Worm (Caenorhabditis elegans) whole organism, L4 larva: Measurements from ENCODE around the gene ctsa-1.2.

Experiments used
- D1046.2 ChIP-seq: fragments of 200-800 bp; sonication (Bioruptor generic); IDR thresholded peaks from 2 replicates; pipeline ENCODE4 v1.3.6; 2022; ENCODE audit warnings: missing genetic modification characterization, missing compliant biosample characterization
- F44E2.7 ChIP-seq: fragments of 200-800 bp; sonication (Bioruptor generic); IDR thresholded peaks from 2 replicates; pipeline ENCODE4 v2.1.2; 2022; ENCODE audit warnings: missing genetic modification characterization, missing compliant biosample characterization
- F49E8.2 ChIP-seq: sonication (generic microtip); optimal IDR thresholded peaks from 2 replicates; lab custom pipeline; 2016; ENCODE audit warnings: missing compliant biosample characterization, mild to moderate bottlenecking, missing genetic modification characterization, borderline replicate concordance
- Y75B8A.6 ChIP-seq: fragments of 200-800 bp; sonication (Bioruptor generic); IDR thresholded peaks from 2 replicates; pipeline ENCODE4 v1.3.6; 2022; ENCODE audit warnings: missing genetic modification reagents, missing genetic modification characterization, missing compliant biosample characterization
- aha-1 ChIP-seq: fragments of 150-350 bp; peaks from one replicate; lab custom pipeline; 2014; ENCODE audit warnings: missing biosample characterization, missing genetic modification characterization
- aly-2 ChIP-seq: sonication (generic microtip); optimal IDR thresholded peaks from 2 replicates; lab custom pipeline; 2018; ENCODE audit warnings: missing biosample characterization, missing genetic modification characterization
- ceh-28 ChIP-seq: fragments of 150-350 bp; optimal IDR thresholded peaks from 2 replicates; lab custom pipeline; 2014; ENCODE audit warnings: missing biosample characterization, missing genetic modification reagents, missing genetic modification characterization
- cey-2 ChIP-seq: sonication (generic microtip); optimal IDR thresholded peaks from 3 replicates; lab custom pipeline; 2017; ENCODE audit warnings: missing genetic modification characterization, mild to moderate bottlenecking, missing compliant biosample characterization, antibody characterized with exemption, borderline replicate concordance; ENCODE audit not compliant: insufficient read depth
- ctbp-1 ChIP-seq: fragments of 200-800 bp; sonication (Bioruptor generic); IDR thresholded peaks from 2 replicates; pipeline ENCODE4 v1.3.6; 2022; ENCODE audit warnings: missing genetic modification reagents, missing genetic modification characterization, missing compliant biosample characterization
- dmd-6 ChIP-seq: fragments of 200-800 bp; sonication (Bioruptor generic); IDR thresholded peaks from 2 replicates; pipeline ENCODE4 v1.3.6; 2022; ENCODE audit warnings: missing genetic modification reagents, missing genetic modification characterization, missing compliant biosample characterization
- duxl-1 ChIP-seq: sonication (generic microtip); optimal IDR thresholded peaks from 2 replicates; lab custom pipeline; 2016; ENCODE audit warnings: mild to moderate bottlenecking, missing genetic modification characterization, moderate library complexity, missing compliant biosample characterization; ENCODE audit not compliant: poor library complexity
- dve-1 ChIP-seq: sonication (generic microtip); optimal IDR thresholded peaks from 2 replicates; lab custom pipeline; 2017; ENCODE audit warnings: antibody characterized with exemption, mild to moderate bottlenecking, missing genetic modification characterization, missing compliant biosample characterization; ENCODE audit not compliant: insufficient read depth
- egl-43 ChIP-seq: fragments of 200-800 bp; sonication (Bioruptor generic); IDR thresholded peaks from 2 replicates; pipeline ENCODE4 v1.3.6; 2022; ENCODE audit warnings: missing genetic modification reagents, missing genetic modification characterization, missing compliant biosample characterization
- fkh-10 ChIP-seq: fragments of 150-350 bp; optimal IDR thresholded peaks from 2 replicates; lab custom pipeline; 2014; ENCODE audit warnings: missing biosample characterization, missing genetic modification reagents, missing genetic modification characterization
- fos-1 ChIP-seq: fragments of 150-350 bp; optimal IDR thresholded peaks from 2 replicates; lab custom pipeline; 2014; ENCODE audit warnings: missing biosample characterization, missing genetic modification characterization
- hlh-11 ChIP-seq: fragments of 200-800 bp; sonication (Bioruptor generic); optimal IDR thresholded peaks from 2 replicates; lab custom pipeline; 2018; ENCODE audit warnings: mild to moderate bottlenecking, missing genetic modification characterization, missing compliant biosample characterization
- lin-39 ChIP-seq: fragments of 150-350 bp; optimal IDR thresholded peaks from 2 replicates; lab custom pipeline; 2014; ENCODE audit warnings: missing biosample characterization, missing genetic modification reagents, missing genetic modification characterization
- mep-1 ChIP-seq: fragments of 150-350 bp; sonication (generic microtip); optimal IDR thresholded peaks from 3 replicates; lab custom pipeline; 2014; ENCODE audit warnings: missing biosample characterization, missing genetic modification characterization
- mes-2 ChIP-seq: sonication (generic microtip); optimal IDR thresholded peaks from 2 replicates; lab custom pipeline; 2016; ENCODE audit warnings: missing genotype, mild to moderate bottlenecking, missing genetic modification characterization, missing compliant biosample characterization; ENCODE audit not compliant: poor library complexity, severe bottlenecking
- mxl-2 ChIP-seq: fragments of 200-800 bp; sonication (Bioruptor generic); conservative IDR thresholded peaks from 2 replicates; pipeline ENCODE4 v1.3.6; 2022; ENCODE audit warnings: missing genetic modification reagents, missing genetic modification characterization, missing compliant biosample characterization
- mxl-3 ChIP-seq: fragments of 200-800 bp; sonication (Bioruptor generic); optimal IDR thresholded peaks from 2 replicates; lab custom pipeline; 2018; ENCODE audit warnings: mild to moderate bottlenecking, missing genetic modification characterization, missing compliant biosample characterization
- nhr-11 ChIP-seq: fragments of 150-350 bp; optimal IDR thresholded peaks from 2 replicates; lab custom pipeline; 2014; ENCODE audit warnings: missing biosample characterization, missing genetic modification characterization
- nhr-111 ChIP-seq: fragments of 200-800 bp; sonication (Bioruptor generic); optimal IDR thresholded peaks from 2 replicates; lab custom pipeline; 2018; ENCODE audit warnings: mild to moderate bottlenecking, missing genetic modification characterization, missing compliant biosample characterization
- nhr-237 ChIP-seq: sonication (generic microtip); optimal IDR thresholded peaks from 2 replicates; lab custom pipeline; 2017; ENCODE audit warnings: missing biosample characterization, missing genetic modification characterization
- nhr-28 ChIP-seq: fragments of 150-350 bp; optimal IDR thresholded peaks from 2 replicates; lab custom pipeline; 2014; ENCODE audit warnings: missing biosample characterization, missing genetic modification characterization
- nhr-41 ChIP-seq: fragments of 200-800 bp; sonication (Bioruptor generic); IDR thresholded peaks from 2 replicates; pipeline ENCODE4 v1.3.6; 2022; ENCODE audit warnings: missing genetic modification reagents, missing genetic modification characterization, missing compliant biosample characterization
- nhr-48 ChIP-seq: sonication (generic microtip); optimal IDR thresholded peaks from 2 replicates; lab custom pipeline; 2016; ENCODE audit warnings: mild to moderate bottlenecking, missing genetic modification characterization, missing compliant biosample characterization
- php-3 ChIP-seq: fragments of 200-800 bp; sonication (Bioruptor generic); IDR thresholded peaks from 2 replicates; pipeline ENCODE4 v1.3.6; 2022; ENCODE audit warnings: missing genetic modification reagents, missing genetic modification characterization, missing compliant biosample characterization
- pqm-1 ChIP-seq: sonication (generic microtip); optimal IDR thresholded peaks from 2 replicates; lab custom pipeline; 2017; ENCODE audit warnings: missing biosample characterization, missing genetic modification characterization
- sdz-12 ChIP-seq: fragments of 200-800 bp; sonication (Bioruptor generic); optimal IDR thresholded peaks from 2 replicates; lab custom pipeline; 2018; ENCODE audit warnings: mild to moderate bottlenecking, missing genetic modification characterization, missing compliant biosample characterization
- set-16 ChIP-seq: fragments of 200-800 bp; sonication (Bioruptor generic); IDR thresholded peaks from 2 replicates; pipeline ENCODE4 v1.3.6; 2022; ENCODE audit warnings: missing genetic modification reagents, missing genetic modification characterization, missing compliant biosample characterization
- skn-1 ChIP-seq: fragments of 150-350 bp; optimal IDR thresholded peaks from 2 replicates; lab custom pipeline; 2014; ENCODE audit warnings: missing biosample characterization, missing genetic modification characterization
- spr-1 ChIP-seq: sonication (generic microtip); optimal IDR thresholded peaks from 2 replicates; lab custom pipeline; 2016; ENCODE audit warnings: mild to moderate bottlenecking, missing genetic modification characterization, missing compliant biosample characterization
- tag-97 ChIP-seq: fragments of 200-800 bp; sonication (Bioruptor generic); IDR thresholded peaks from 2 replicates; pipeline ENCODE4 v1.3.6; 2022; ENCODE audit warnings: missing genetic modification characterization, missing compliant biosample characterization
- tra-1 ChIP-seq: fragments of 200-800 bp; sonication (Bioruptor generic); IDR thresholded peaks from 2 replicates; pipeline ENCODE4 v1.3.6; 2022; ENCODE audit warnings: missing genetic modification reagents, missing genetic modification characterization, missing compliant biosample characterization
- unc-130 ChIP-seq: sonication (generic microtip); optimal IDR thresholded peaks from 2 replicates; lab custom pipeline; 2016; ENCODE audit warnings: missing genetic modification reagents, missing genetic modification characterization, missing compliant biosample characterization
- unc-39 ChIP-seq: sonication (generic microtip); optimal IDR thresholded peaks from 2 replicates; lab custom pipeline; 2017; ENCODE audit warnings: missing biosample characterization, missing genetic modification characterization
- unc-62 ChIP-seq, 3 experiments: fragments of 150-350 bp in 1 of 3; sonication (generic microtip); optimal IDR thresholded peaks in 2 of 3; peaks in 1 of 3; 1 replicate in 1 of 3; 2 replicates in 2 of 3; lab custom pipeline; 2014 to 2017; ENCODE audit warnings: missing biosample characterization in 3 of 3, missing genetic modification characterization in 3 of 3, missing genetic modification reagents in 3 of 3, missing genotype in 1 of 3
- vab-7 ChIP-seq: fragments of 200-800 bp; sonication (Bioruptor generic); IDR thresholded peaks from 2 replicates; pipeline ENCODE4 v1.3.6; 2022; ENCODE audit warnings: missing genetic modification reagents, missing genetic modification characterization, missing compliant biosample characterization
- zag-1 ChIP-seq: fragments of 150-350 bp; optimal IDR thresholded peaks from 2 replicates; lab custom pipeline; 2014; ENCODE audit warnings: missing biosample characterization, missing genetic modification characterization

The ctsa-1.2 gene

ce11 chrII:11739199-11739598 is at the start of gene ctsa-1.2:
TSS of gene ctsa-1.2 (plus strand) at chrII:11739358.
- peak; percentile 59 for TF ChIP-seq hlh-11 (tag; lab: Kevin White, UChicago)
- TF ChIP-seq cey-2 (tag; lab: Kevin White, UChicago) = no peak
- TF ChIP-seq dmd-6 (GFP tag; lab: Robert Waterston, UW) = peak; percentile 78
- TF ChIP-seq dve-1 = peak; percentile 38
- no peak for TF ChIP-seq mep-1 (tag; lab: Kevin White, UChicago)
- TF ChIP-seq nhr-237 (tag; lab: Kevin White, UChicago) = no peak
- TF ChIP-seq fos-1 (tag; lab: Kevin White, UChicago) = no peak
- peak; percentile 9; the same call in 1 of the 2 replicates for TF ChIP-seq tra-1 (GFP tag; lab: Robert Waterston, UW)
- peak in 1 of 2 experiments; percentile 1 for TF ChIP-seq unc-62 (GFP tag; optimal IDR thresholded peaks at IDR 0.05 in 1 of 2; lab: Kevin White, UChicago)
- TF ChIP-seq unc-62 (tag; optimal IDR thresholded peaks at IDR 0.05; lab: Kevin White, UChicago) = no peak
- no peak for TF ChIP-seq lin-39
- no peak for TF ChIP-seq egl-43
- peak; percentile 41 for TF ChIP-seq aha-1 (tag; lab: Kevin White, UChicago)
- peak; percentile 74 for TF ChIP-seq nhr-28 (tag; lab: Kevin White, UChicago)
- peak; percentile 68 for TF ChIP-seq pqm-1 (tag; lab: Kevin White, UChicago)
- no peak for TF ChIP-seq php-3 (GFP tag; lab: Robert Waterston, UW)
- no peak for TF ChIP-seq unc-39
- no peak for TF ChIP-seq F49E8.2 (tag; lab: Kevin White, UChicago)
- no peak for TF ChIP-seq F44E2.7 (GFP tag; lab: Robert Waterston, UW)
- no peak for TF ChIP-seq skn-1 (tag; lab: Kevin White, UChicago)
- no peak for TF ChIP-seq spr-1 (tag; lab: Kevin White, UChicago)
- peak; percentile 16 for TF ChIP-seq mes-2 (tag; lab: Kevin White, UChicago)
- TF ChIP-seq fkh-10 (GFP tag; lab: Kevin White, UChicago) = no peak
- no peak for TF ChIP-seq nhr-41
- TF ChIP-seq ceh-28 (tag; lab: Kevin White, UChicago) = no peak
- TF ChIP-seq nhr-48 (tag; lab: Kevin White, UChicago) = peak; percentile 21

- no peak for TF ChIP-seq mxl-2 (GFP tag; lab: Robert Waterston, UW)
- no peak for TF ChIP-seq nhr-28 (tag; lab: Kevin White, UChicago)
- no peak for TF ChIP-seq nhr-11 (tag; lab: Kevin White, UChicago)
- no peak for TF ChIP-seq Y75B8A.6 (GFP tag; lab: Robert Waterston, UW)
- TF ChIP-seq nhr-41 = no peak
- TF ChIP-seq set-16 (GFP tag; lab: Robert Waterston, UW) = no peak
- no peak for TF ChIP-seq nhr-111 (GFP tag; lab: Kevin White, UChicago)
- no peak for TF ChIP-seq mxl-3 (GFP tag; lab: Kevin White, UChicago)
- TF ChIP-seq vab-7 = no peak
- TF ChIP-seq nhr-48 (tag; lab: Kevin White, UChicago) = no peak
- no peak for TF ChIP-seq zag-1 (tag; lab: Kevin White, UChicago)
- no peak for TF ChIP-seq tag-97 (GFP tag; lab: Robert Waterston, UW)
- TF ChIP-seq unc-130 = no peak
These were observed 49.2 kb upstream of the ctsa-1.2 start for ce11 chrII:11689941-11690340.

ce11 chrII:11690868-11691267 is 48.3 kb upstream of the ctsa-1.2 start:
- peak in 1 of 2 experiments; percentile 56 for TF ChIP-seq unc-62 (GFP tag; optimal IDR thresholded peaks at IDR 0.05 in 1 of 2; lab: Kevin White, UChicago)
- TF ChIP-seq unc-62 (tag; optimal IDR thresholded peaks at IDR 0.05; lab: Kevin White, UChicago) = no peak
- TF ChIP-seq duxl-1 = no peak
- peak; percentile 81; the same call in 1 of the 2 replicates for TF ChIP-seq D1046.2
- peak; percentile 48 for TF ChIP-seq aly-2
- TF ChIP-seq sdz-12 = no peak
- peak; percentile 38 for TF ChIP-seq set-16 (GFP tag; lab: Robert Waterston, UW)
- 0 out of 2 replicates have a peak, but pooled peaks have one; percentile 16 for TF ChIP-seq ctbp-1 (GFP tag; lab: Robert Waterston, UW)
